Fruit fly (Drosophila melanogaster) S2 (cell line): ENCODE measurements around the gene rst.

Source experiments
- CG8478 ChIP-seq: fragments of >200 bp; optimal IDR thresholded peaks from 2 replicates; lab custom pipeline; 2018
- CTCF ChIP-seq, 2 experiments: fragments of >200 bp; optimal IDR thresholded peaks; 2 replicates each; lab custom pipeline; 2018

dm6 chrX:2989332-2989731 is 15.7 kb upstream of the rst start:
- TF ChIP-seq CTCF (optimal IDR thresholded peaks at IDR 0.05; lab: Kevin White, UChicago) (no peak), CG8478 (lab: Kevin White, UChicago) (no peak)
